Worm (Caenorhabditis elegans): ENCODE results near the gene nfki-1.

DNA sequence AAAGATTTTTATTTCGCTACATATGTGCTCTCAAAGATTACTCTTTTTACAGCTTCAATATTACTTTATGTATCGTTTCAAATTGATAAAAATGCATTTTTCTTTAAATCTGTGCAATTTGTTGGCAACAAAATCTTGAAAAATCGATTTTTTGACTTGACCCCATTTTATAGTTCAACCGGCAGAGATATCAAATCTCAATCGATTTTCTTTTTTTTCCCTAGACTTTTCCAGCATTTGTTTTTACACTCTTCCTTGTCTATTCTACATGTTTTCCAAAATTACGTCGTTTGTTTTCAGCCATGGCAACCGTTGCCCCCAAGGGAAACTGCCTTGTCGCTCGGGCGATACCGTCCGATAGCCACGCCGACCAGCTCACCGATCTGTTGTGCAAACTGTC, at the start of gene nfki-1:
- TF ChIP-seq elt-1 (tag; optimal IDR thresholded peaks at IDR 0.05; ENCODE audit: borderline replicate concordance, insufficient read depth) (no peak), sptf-1 (tag; optimal IDR thresholded peaks at IDR 0.05) (no peak), lin-13 (tag; optimal IDR thresholded peaks at IDR 0.05) (no peak), ces-1 (GFP tag; optimal IDR thresholded peaks at IDR 0.05) (no peak), sem-2 (GFP tag; optimal IDR thresholded peaks at IDR 0.05) (no peak), ztf-11 (tag; optimal IDR thresholded peaks at IDR 0.05) (no peak), mls-2 (tag; optimal IDR thresholded peaks at IDR 0.05) (no peak), snpc-4 (tag; optimal IDR thresholded peaks at IDR 0.05) (no peak), lin-32 (GFP tag; optimal IDR thresholded peaks at IDR 0.05) (no peak), nhr-12 (tag; optimal IDR thresholded peaks at IDR 0.05) (no peak), lsy-2 (tag; optimal IDR thresholded peaks at IDR 0.05) (no peak)

Measured in whole organism, mixed stage, embryonic.